Fruit fly (Drosophila melanogaster): ENCODE data around the gene RpS19b.

RpS19b gene

dm6 chr3R:23969449-23969848, 36.1 kb upstream of the RpS19b start (continued):
- TF ChIP-seq H15 (GFP tag; IDR thresholded peaks at IDR 0.05), result no peak
- no peak for TF ChIP-seq ems (GFP tag; optimal IDR thresholded peaks at IDR 0.05)
- TF ChIP-seq MTF-1 (GFP tag; optimal IDR thresholded peaks at IDR 0.05; ENCODE audit: borderline replicate concordance), result no peak
- no peak for TF ChIP-seq en (GFP tag; optimal IDR thresholded peaks at IDR 0.05)
- TF ChIP-seq cad (GFP tag; optimal IDR thresholded peaks at IDR 0.05), result no peak
- no peak for TF ChIP-seq CG3163 (GFP tag; optimal IDR thresholded peaks at IDR 0.05)
- TF ChIP-seq CG1603 (tag; optimal IDR thresholded peaks at IDR 0.05), result no peak
- TF ChIP-seq zfh1 (GFP tag; IDR thresholded peaks at IDR 0.05), result peak; percentile 29; the same call in 2 of the 3 replicates
- peak; percentile 50; the same call in 1 of the 2 replicates for TF ChIP-seq vvl (GFP tag; IDR thresholded peaks at IDR 0.05)
- TF ChIP-seq otp (GFP tag; IDR thresholded peaks at IDR 0.05), result no peak
- TF ChIP-seq CG4820 (GFP tag; optimal IDR thresholded peaks at IDR 0.05), result peak; percentile 8
- no peak for TF ChIP-seq Tbp (GFP tag; optimal IDR thresholded peaks at IDR 0.05)
- TF ChIP-seq CG4328 (GFP tag; optimal IDR thresholded peaks at IDR 0.05), result peak; percentile 9
- TF ChIP-seq Awh (GFP tag; IDR thresholded peaks at IDR 0.05), result peak; percentile 46; the same call in 1 of the 2 replicates
- no peak for TF ChIP-seq D19B (GFP tag; optimal IDR thresholded peaks at IDR 0.05)
- peak in 1 of 2 experiments; percentile 22 for TF ChIP-seq Eip74EF (GFP tag; optimal IDR thresholded peaks at IDR 0.05)
- no peak for TF ChIP-seq rib (GFP tag; IDR thresholded peaks at IDR 0.05)
- TF ChIP-seq pum (GFP tag; optimal IDR thresholded peaks at IDR 0.05), result no peak
- peak; percentile 71 for TF ChIP-seq CG18599 (GFP tag; optimal IDR thresholded peaks at IDR 0.05)
- no peak for TF ChIP-seq CG2116 (GFP tag; optimal IDR thresholded peaks at IDR 0.05)
- TF ChIP-seq zf30C (GFP tag; optimal IDR thresholded peaks at IDR 0.05), result no peak
- TF ChIP-seq Dek (tag; optimal IDR thresholded peaks at IDR 0.05), result peak; percentile 29
- TF ChIP-seq dmrt11E (tag; optimal IDR thresholded peaks at IDR 0.05), result no peak
- TF ChIP-seq CG12299 (tag; optimal IDR thresholded peaks at IDR 0.05), result peak; percentile 20
- TF ChIP-seq ci (GFP tag; IDR thresholded peaks at IDR 0.05), result 0 out of 3 replicates have a peak, but pooled peaks have one; percentile 52
- TF ChIP-seq CG1233 (GFP tag; optimal IDR thresholded peaks at IDR 0.05), result peak; percentile 30
- TF ChIP-seq CG15696 (tag; optimal IDR thresholded peaks at IDR 0.05), result no peak
- TF ChIP-seq lmd (GFP tag; IDR thresholded peaks at IDR 0.05), result peak; percentile 65
- TF ChIP-seq HHEX (GFP tag; optimal IDR thresholded peaks at IDR 0.05), result peak; percentile 63
- TF ChIP-seq CG2712 (tag; optimal IDR thresholded peaks at IDR 0.05), result peak; percentile 62
- no peak for TF ChIP-seq oc (tag; optimal IDR thresholded peaks at IDR 0.05)
- no peak for TF ChIP-seq chm (GFP tag; IDR thresholded peaks at IDR 0.05)
- TF ChIP-seq croc (GFP tag; conservative IDR thresholded peaks at IDR 0.05), result no peak; the same call in 2 of the 3 replicates
- TF ChIP-seq Nf-YB (GFP tag; optimal IDR thresholded peaks at IDR 0.05), result no peak
- no peak for TF ChIP-seq fd102C (GFP tag; optimal IDR thresholded peaks at IDR 0.05)
- no peak for TF ChIP-seq Stat92E (GFP tag; optimal IDR thresholded peaks at IDR 0.05)
- no peak for TF ChIP-seq Sry-β (GFP tag; optimal IDR thresholded peaks at IDR 0.05)
- peak; percentile 2 for TF ChIP-seq CG14710 (tag; optimal IDR thresholded peaks at IDR 0.05)
- TF ChIP-seq CG15011 (GFP tag; optimal IDR thresholded peaks at IDR 0.05), result no peak
- peak; percentile 13 for TF ChIP-seq CG3281 (GFP tag; optimal IDR thresholded peaks at IDR 0.05)
- TF ChIP-seq CG12071 (GFP tag; optimal IDR thresholded peaks at IDR 0.05), result no peak
- peak; percentile 57 for TF ChIP-seq CG13296 (GFP tag; optimal IDR thresholded peaks at IDR 0.05)
- TF ChIP-seq Lim3 (GFP tag; IDR thresholded peaks at IDR 0.05), result no peak
- TF ChIP-seq CG5180 (GFP tag; optimal IDR thresholded peaks at IDR 0.05), result peak; percentile 19
- no peak for TF ChIP-seq peb (GFP tag; IDR thresholded peaks at IDR 0.05)
- TF ChIP-seq crol (GFP tag; IDR thresholded peaks at IDR 0.05), result no peak
- TF ChIP-seq CG15514 (GFP tag; optimal IDR thresholded peaks at IDR 0.05), result peak; percentile 14
- TF ChIP-seq Nf-YC (tag; optimal IDR thresholded peaks at IDR 0.05), result peak; percentile 62
- no peak for TF ChIP-seq CG9797 (GFP tag; optimal IDR thresholded peaks at IDR 0.05)
- TF ChIP-seq CG31365 (tag; optimal IDR thresholded peaks at IDR 0.05), result no peak
